Fruit fly (Drosophila melanogaster) whole organism, pupa: ENCODE measurements around the gene CG31683.

ENCODE experiments used
- CG10348 ChIP-seq: fragments of 200-800 bp; sonication (Bioruptor generic); IDR thresholded peaks from 2 replicates; pipeline ENCODE4 v1.3.6; 2022; ENCODE audit warnings: missing biosample characterization, missing genetic modification characterization
- CG15710 ChIP-seq: fragments of 200-800 bp; sonication (Bioruptor generic); optimal IDR thresholded peaks from 2 replicates; lab custom pipeline; 2018; ENCODE audit warnings: missing biosample characterization, mild to moderate bottlenecking, missing genetic modification characterization, moderate library complexity
- D1 ChIP-seq: fragments of 200-800 bp; sonication (Bioruptor generic); optimal IDR thresholded peaks from 2 replicates; lab custom pipeline; 2018; ENCODE audit warnings: missing biosample characterization, mild to moderate bottlenecking, missing genetic modification characterization, moderate library complexity

- TF ChIP-seq D1 (no peak), CG15710 (tag; lab: Kevin White, UChicago) (no peak), CG10348 (GFP tag; lab: Robert Waterston, UW) (no peak)
Observed at dm6 chr2L:20463316-20463856, 13.6 kb upstream of the CG31683 start, which contains the start of gene CG2493.
